Worm (Caenorhabditis elegans) whole organism, L4 larva: ENCODE results near the gene prp-19.

ENCODE experiments used
- F44E2.7 ChIP-seq: fragments of 200-800 bp; sonication (Bioruptor generic); IDR thresholded peaks from 2 replicates; pipeline ENCODE4 v2.1.2; 2022; ENCODE audit warnings: missing genetic modification characterization, missing compliant biosample characterization
- F49E8.2 ChIP-seq: sonication (generic microtip); optimal IDR thresholded peaks from 2 replicates; lab custom pipeline; 2016; ENCODE audit warnings: missing compliant biosample characterization, mild to moderate bottlenecking, missing genetic modification characterization, borderline replicate concordance
- Y48G9A.11 ChIP-seq: fragments of 200-800 bp; sonication (Bioruptor generic); IDR thresholded peaks from 2 replicates; pipeline ENCODE4 v1.3.6; 2022; ENCODE audit warnings: missing genetic modification reagents, missing genetic modification characterization, missing compliant biosample characterization
- ZK546.5 ChIP-seq, 2 experiments: sonication (generic microtip); optimal IDR thresholded peaks; 2 replicates each; lab custom pipeline; 2017; ENCODE audit warnings: missing biosample characterization in 2 of 2, missing genetic modification characterization in 2 of 2
- aha-1 ChIP-seq: fragments of 150-350 bp; peaks from one replicate; lab custom pipeline; 2014; ENCODE audit warnings: missing biosample characterization, missing genetic modification characterization
- aly-2 ChIP-seq: sonication (generic microtip); optimal IDR thresholded peaks from 2 replicates; lab custom pipeline; 2018; ENCODE audit warnings: missing biosample characterization, missing genetic modification characterization
- ama-1 ChIP-seq: fragments of 150-350 bp; optimal IDR thresholded peaks from 2 replicates; lab custom pipeline; 2014; ENCODE audit warnings: inconsistent platforms, mixed read lengths
- ceh-44 ChIP-seq: fragments of 200-800 bp; sonication (Bioruptor generic); IDR thresholded peaks from 2 replicates; pipeline ENCODE4 v1.3.6; 2022; ENCODE audit warnings: missing genetic modification reagents, missing genetic modification characterization, missing compliant biosample characterization
- daf-12 ChIP-seq: fragments of 150-350 bp; optimal IDR thresholded peaks from 2 replicates; lab custom pipeline; 2014; ENCODE audit warnings: missing biosample characterization, missing genetic modification reagents, missing genetic modification characterization
- daf-16 ChIP-seq, 3 experiments: sonication (generic microtip); optimal IDR thresholded peaks; 2 replicates each; lab custom pipeline; 2016 to 2017; ENCODE audit warnings: missing genetic modification characterization in 3 of 3, missing genetic modification reagents in 3 of 3, mild to moderate bottlenecking in 2 of 3, missing compliant biosample characterization in 2 of 3, missing biosample characterization in 1 of 3, moderate library complexity in 1 of 3
- dmd-6 ChIP-seq: fragments of 200-800 bp; sonication (Bioruptor generic); IDR thresholded peaks from 2 replicates; pipeline ENCODE4 v1.3.6; 2022; ENCODE audit warnings: missing genetic modification reagents, missing genetic modification characterization, missing compliant biosample characterization
- dpl-1 ChIP-seq: fragments of 150-350 bp; optimal IDR thresholded peaks from 2 replicates; lab custom pipeline; 2014; ENCODE audit warnings: missing biosample characterization, missing genetic modification reagents, missing genetic modification characterization
- dve-1 ChIP-seq: sonication (generic microtip); optimal IDR thresholded peaks from 2 replicates; lab custom pipeline; 2017; ENCODE audit warnings: antibody characterized with exemption, mild to moderate bottlenecking, missing genetic modification characterization, missing compliant biosample characterization; ENCODE audit not compliant: insufficient read depth
- egl-27 ChIP-seq: sonication (generic microtip); optimal IDR thresholded peaks from 3 replicates; lab custom pipeline; 2017; ENCODE audit warnings: missing biosample characterization, missing genetic modification reagents, missing genetic modification characterization
- egl-43 ChIP-seq: fragments of 200-800 bp; sonication (Bioruptor generic); IDR thresholded peaks from 2 replicates; pipeline ENCODE4 v1.3.6; 2022; ENCODE audit warnings: missing genetic modification reagents, missing genetic modification characterization, missing compliant biosample characterization
- fkh-10 ChIP-seq: fragments of 150-350 bp; optimal IDR thresholded peaks from 2 replicates; lab custom pipeline; 2014; ENCODE audit warnings: missing biosample characterization, missing genetic modification reagents, missing genetic modification characterization
- fos-1 ChIP-seq: fragments of 150-350 bp; optimal IDR thresholded peaks from 2 replicates; lab custom pipeline; 2014; ENCODE audit warnings: missing biosample characterization, missing genetic modification characterization
- gei-8 ChIP-seq: fragments of 200-800 bp; sonication (Bioruptor generic); optimal IDR thresholded peaks from 2 replicates; lab custom pipeline; 2018; ENCODE audit warnings: mild to moderate bottlenecking, missing genetic modification characterization, missing compliant biosample characterization
- lin-13 ChIP-seq: fragments of 150-350 bp; optimal IDR thresholded peaks from 2 replicates; lab custom pipeline; 2014; ENCODE audit warnings: missing biosample characterization, missing genetic modification reagents, missing genetic modification characterization
- lin-15B ChIP-seq: fragments of 150-350 bp; sonication (generic microtip); optimal IDR thresholded peaks from 3 replicates; lab custom pipeline; 2014; ENCODE audit warnings: missing biosample characterization, missing genetic modification characterization
- lin-38 ChIP-seq: fragments of 200-800 bp; sonication (Bioruptor generic); IDR thresholded peaks from 2 replicates; pipeline ENCODE4 v1.3.6; 2022; ENCODE audit warnings: missing genetic modification reagents, missing genetic modification characterization, missing compliant biosample characterization
- lin-39 ChIP-seq: fragments of 150-350 bp; optimal IDR thresholded peaks from 2 replicates; lab custom pipeline; 2014; ENCODE audit warnings: missing biosample characterization, missing genetic modification reagents, missing genetic modification characterization
- lsy-2 ChIP-seq, 2 experiments: fragments of 150-350 bp in 1 of 2; sonication (generic microtip) in 1 of 2; optimal IDR thresholded peaks; 2 replicates each; lab custom pipeline; 2014 to 2017; ENCODE audit warnings: missing biosample characterization in 2 of 2, missing genetic modification characterization in 2 of 2
- mdl-1 ChIP-seq, 2 experiments: fragments of 150-350 bp in 1 of 2; sonication (generic microtip) in 1 of 2; optimal IDR thresholded peaks; 2 replicates each; lab custom pipeline; 2014 to 2017; ENCODE audit warnings: missing biosample characterization in 2 of 2, missing genetic modification characterization in 2 of 2
- mdt-29 ChIP-seq: fragments of 200-800 bp; sonication (Bioruptor generic); IDR thresholded peaks from 2 replicates; pipeline ENCODE4 v1.3.6; 2022; ENCODE audit warnings: missing genetic modification reagents, missing genetic modification characterization, missing compliant biosample characterization
- mes-2 ChIP-seq: sonication (generic microtip); optimal IDR thresholded peaks from 2 replicates; lab custom pipeline; 2016; ENCODE audit warnings: missing genotype, mild to moderate bottlenecking, missing genetic modification characterization, missing compliant biosample characterization; ENCODE audit not compliant: poor library complexity, severe bottlenecking
- mxl-3 ChIP-seq: fragments of 200-800 bp; sonication (Bioruptor generic); optimal IDR thresholded peaks from 2 replicates; lab custom pipeline; 2018; ENCODE audit warnings: mild to moderate bottlenecking, missing genetic modification characterization, missing compliant biosample characterization
- nhr-10 ChIP-seq: fragments of 150-350 bp; optimal IDR thresholded peaks from 2 replicates; lab custom pipeline; 2014; ENCODE audit warnings: missing biosample characterization, missing genetic modification characterization
- nhr-102 ChIP-seq: sonication (generic microtip); optimal IDR thresholded peaks from 2 replicates; lab custom pipeline; 2016; ENCODE audit warnings: mild to moderate bottlenecking, missing genetic modification characterization, moderate library complexity, missing compliant biosample characterization
- nhr-25 ChIP-seq: sonication (generic microtip); optimal IDR thresholded peaks from 2 replicates; lab custom pipeline; 2017; ENCODE audit warnings: missing genetic modification characterization, mild to moderate bottlenecking, missing compliant biosample characterization, antibody characterized with exemption, moderate library complexity, borderline replicate concordance; ENCODE audit not compliant: insufficient read depth
- nhr-28 ChIP-seq: fragments of 150-350 bp; optimal IDR thresholded peaks from 2 replicates; lab custom pipeline; 2014; ENCODE audit warnings: missing biosample characterization, missing genetic modification characterization
- nhr-77 ChIP-seq: fragments of 150-350 bp; optimal IDR thresholded peaks from 2 replicates; lab custom pipeline; 2014; ENCODE audit warnings: missing biosample characterization, missing genetic modification characterization
- pqm-1 ChIP-seq: sonication (generic microtip); optimal IDR thresholded peaks from 2 replicates; lab custom pipeline; 2017; ENCODE audit warnings: missing biosample characterization, missing genetic modification characterization
- skn-1 ChIP-seq: fragments of 150-350 bp; optimal IDR thresholded peaks from 2 replicates; lab custom pipeline; 2014; ENCODE audit warnings: missing biosample characterization, missing genetic modification characterization
- snpc-1.2 ChIP-seq: fragments of 200-800 bp; sonication (Bioruptor generic); IDR thresholded peaks from 2 replicates; pipeline ENCODE4 v1.3.6; 2022; ENCODE audit warnings: missing genetic modification reagents, missing genetic modification characterization, missing compliant biosample characterization
- snpc-4 ChIP-seq: fragments of 150-350 bp; optimal IDR thresholded peaks from 2 replicates; lab custom pipeline; 2014; ENCODE audit warnings: missing biosample characterization, missing genetic modification characterization
- tag-97 ChIP-seq: fragments of 200-800 bp; sonication (Bioruptor generic); IDR thresholded peaks from 2 replicates; pipeline ENCODE4 v1.3.6; 2022; ENCODE audit warnings: missing genetic modification characterization, missing compliant biosample characterization
- tra-1 ChIP-seq: fragments of 200-800 bp; sonication (Bioruptor generic); IDR thresholded peaks from 2 replicates; pipeline ENCODE4 v1.3.6; 2022; ENCODE audit warnings: missing genetic modification reagents, missing genetic modification characterization, missing compliant biosample characterization
- unc-130 ChIP-seq: sonication (generic microtip); optimal IDR thresholded peaks from 2 replicates; lab custom pipeline; 2016; ENCODE audit warnings: missing genetic modification reagents, missing genetic modification characterization, missing compliant biosample characterization
- unc-39 ChIP-seq: sonication (generic microtip); optimal IDR thresholded peaks from 2 replicates; lab custom pipeline; 2017; ENCODE audit warnings: missing biosample characterization, missing genetic modification characterization
- unc-62 ChIP-seq, 3 experiments: fragments of 150-350 bp in 1 of 3; sonication (generic microtip); optimal IDR thresholded peaks in 2 of 3; peaks in 1 of 3; 1 replicate in 1 of 3; 2 replicates in 2 of 3; lab custom pipeline; 2014 to 2017; ENCODE audit warnings: missing biosample characterization in 3 of 3, missing genetic modification characterization in 3 of 3, missing genetic modification reagents in 3 of 3, missing genotype in 1 of 3
- vab-7 ChIP-seq: fragments of 200-800 bp; sonication (Bioruptor generic); IDR thresholded peaks from 2 replicates; pipeline ENCODE4 v1.3.6; 2022; ENCODE audit warnings: missing genetic modification reagents, missing genetic modification characterization, missing compliant biosample characterization
- zip-2 ChIP-seq: fragments of 150-350 bp; optimal IDR thresholded peaks from 2 replicates; lab custom pipeline; 2014; ENCODE audit warnings: missing biosample characterization, missing genetic modification characterization
- ztf-11 ChIP-seq: fragments of 150-350 bp; optimal IDR thresholded peaks from 2 replicates; lab custom pipeline; 2014; ENCODE audit warnings: missing biosample characterization, missing genetic modification characterization

Gene prp-19

DNA sequence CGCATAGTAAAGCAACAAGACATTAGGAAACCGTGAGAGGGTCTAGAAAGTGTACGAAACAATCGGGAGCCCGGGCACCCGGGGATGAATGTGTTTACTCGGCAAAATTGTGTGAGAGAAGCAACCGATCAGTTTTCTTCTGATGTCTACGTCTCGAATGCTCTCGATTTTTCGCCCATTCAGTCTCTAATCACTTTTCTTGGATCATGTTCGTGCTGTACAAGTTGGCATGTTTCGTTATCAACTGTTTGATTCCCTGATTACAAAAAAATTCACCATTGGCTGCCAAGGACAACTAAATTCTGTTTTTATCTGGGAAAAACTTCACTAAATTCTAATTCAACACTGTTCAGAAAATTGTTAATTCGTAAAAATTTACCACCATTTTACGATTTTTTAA is 8.7 kb upstream of the prp-19 start (continued):
- peak; percentile 31 for TF ChIP-seq nhr-28 (tag; lab: Kevin White, UChicago)
- TF ChIP-seq mes-2 (tag; lab: Kevin White, UChicago), result no peak
- no peak for TF ChIP-seq lin-38 (GFP tag; lab: Robert Waterston, UW)
- TF ChIP-seq Y48G9A.11 (GFP tag; lab: Robert Waterston, UW), result no peak
- TF ChIP-seq nhr-10 (tag; lab: Kevin White, UChicago), result no peak
- TF ChIP-seq dve-1 (tag; lab: Kevin White, UChicago), result peak; percentile 20
- TF ChIP-seq tra-1 (GFP tag; lab: Robert Waterston, UW), result no peak

DNA sequence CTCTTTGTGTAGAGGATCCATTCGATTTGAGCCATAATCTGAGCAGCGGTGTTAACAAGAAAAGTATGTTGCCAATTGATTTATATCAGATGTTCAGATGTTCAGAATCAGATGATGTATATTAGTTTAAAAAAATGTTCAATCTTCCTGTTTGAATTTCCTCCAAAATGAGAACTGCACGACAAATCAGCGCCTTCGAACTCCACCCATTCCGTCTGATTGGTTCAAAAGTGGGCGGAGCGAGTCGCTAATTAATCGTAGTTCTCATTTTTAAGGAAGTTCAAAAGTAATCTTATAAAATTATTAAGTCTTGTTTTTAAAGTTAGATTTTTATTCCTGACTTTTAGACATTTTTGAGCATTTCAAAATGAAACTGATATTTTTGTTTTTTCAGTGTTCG is 7.3 kb upstream of the prp-19 start:
- no peak for TF ChIP-seq mdl-1 (tag; optimal IDR thresholded peaks at IDR 0.05; lab: Kevin White, UChicago)
- peak in 1 of 2 experiments; percentile 73 for TF ChIP-seq unc-62 (GFP tag; optimal IDR thresholded peaks at IDR 0.05 in 1 of 2; lab: Kevin White, UChicago)
- TF ChIP-seq unc-62 (tag; optimal IDR thresholded peaks at IDR 0.05; lab: Kevin White, UChicago), result no peak

DNA sequence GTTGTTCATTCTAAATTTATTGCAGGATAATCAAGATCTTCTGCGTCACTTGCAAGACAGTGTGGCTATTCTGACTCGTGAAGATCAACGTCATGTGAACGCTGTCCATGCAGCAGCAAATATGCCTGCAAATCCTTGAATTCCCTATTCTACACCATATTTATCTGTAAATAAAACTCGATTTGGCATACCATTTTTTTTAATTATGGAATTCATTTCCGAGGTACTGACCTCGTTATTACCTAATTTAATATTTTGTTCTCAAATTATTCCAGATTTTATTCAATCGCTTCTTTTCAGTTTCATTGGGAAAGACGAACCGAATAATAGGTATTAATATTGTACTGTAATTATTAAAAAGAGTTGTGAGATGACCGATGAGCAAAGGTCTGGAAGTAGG is 1.8 kb upstream of the prp-19 start, which contains the start of gene cid-1:
cid-1 (plus strand) TSS at position 301 of the 400 bp plus-strand sequence.
- no peak for TF ChIP-seq ZK546.5 (tag; optimal IDR thresholded peaks at IDR 0.05; lab: Kevin White, UChicago)
- peak; percentile 48 for TF ChIP-seq aha-1 (tag; lab: Kevin White, UChicago)
- no peak for TF ChIP-seq gei-8
- no peak for TF ChIP-seq ztf-11 (tag; lab: Kevin White, UChicago)

DNA sequence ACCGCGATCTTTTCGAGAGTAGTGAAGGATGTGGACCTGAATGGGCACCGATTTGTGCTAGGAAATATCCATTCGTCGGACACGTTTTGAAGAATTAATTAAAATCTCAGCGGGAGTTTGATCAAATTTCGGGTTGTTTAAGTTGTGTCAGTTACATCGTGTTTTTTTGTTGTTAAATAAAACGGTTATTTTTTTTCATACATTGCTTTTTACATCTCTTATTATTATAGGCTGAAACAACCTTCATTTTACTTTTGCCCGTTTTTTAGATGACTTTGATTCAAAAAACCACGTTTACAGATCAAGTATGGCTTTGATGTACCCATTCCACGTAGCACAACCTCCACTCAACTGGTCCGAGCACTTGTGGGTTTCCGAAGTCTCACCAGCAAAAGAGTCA is 1.3 kb upstream of the prp-19 start, which contains the start of gene emb-1:
emb-1 (plus strand) TSS at position 301 of the 400 bp plus-strand sequence.
- TF ChIP-seq dmd-6 (no peak), egl-27 (tag; lab: Kevin White, UChicago) (no peak), zip-2 (tag; lab: Kevin White, UChicago) (no peak), skn-1 (no peak), fos-1 (tag; lab: Kevin White, UChicago) (no peak), F49E8.2 (tag; lab: Kevin White, UChicago) (no peak), egl-43 (GFP tag; lab: Robert Waterston, UW) (no peak), lin-13 (GFP tag; lab: Kevin White, UChicago) (no peak), fkh-10 (no peak), nhr-77 (no peak), unc-39 (tag; lab: Kevin White, UChicago) (no peak), vab-7 (GFP tag; lab: Robert Waterston, UW) (no peak), daf-16 (GFP tag; optimal IDR thresholded peaks at IDR 0.05; lab: Kevin White, UChicago) (no peak), daf-16 (tag; optimal IDR thresholded peaks at IDR 0.05; lab: Kevin White, UChicago) (no peak), daf-12 (tag; lab: Kevin White, UChicago) (no peak), ama-1 (no peak), unc-130 (GFP tag; lab: Kevin White, UChicago) (no peak), nhr-25 (tag; lab: Kevin White, UChicago) (no peak)

DNA sequence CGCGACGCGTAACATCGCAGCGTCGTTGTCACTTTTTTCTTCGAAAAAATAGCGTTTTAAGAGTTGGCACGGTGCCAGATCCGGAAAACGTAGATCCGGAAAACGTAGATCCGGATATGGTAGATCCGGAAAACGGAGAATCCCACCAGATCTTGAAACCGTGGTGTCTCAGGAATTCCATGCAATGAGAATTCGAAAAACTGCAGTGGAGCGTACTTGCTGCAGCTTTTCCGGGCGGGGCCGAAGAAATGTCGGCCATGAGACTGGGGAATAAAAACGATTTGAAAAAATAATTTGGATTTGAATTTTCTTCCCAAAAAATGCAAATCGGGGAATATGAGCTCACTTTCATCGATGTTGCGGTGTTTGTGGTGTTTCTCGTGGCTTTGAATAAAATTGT is 625 bp upstream of the prp-19 start, which contains the start of gene K10D2.5:
K10D2.5 (plus strand) TSS at position 251 of the 400 bp plus-strand sequence.
- TF ChIP-seq mdt-29 (GFP tag; lab: Robert Waterston, UW), result peak; percentile 85
- peak; percentile 87 for TF ChIP-seq nhr-77
- peak; percentile 90 for TF ChIP-seq lin-15B
- TF ChIP-seq mes-2 (tag; lab: Kevin White, UChicago), result peak; percentile 100
- no peak for TF ChIP-seq daf-12 (tag; lab: Kevin White, UChicago)
- peak; percentile 99 for TF ChIP-seq ceh-44 (GFP tag; lab: Robert Waterston, UW)
- no peak for TF ChIP-seq aly-2 (tag; lab: Kevin White, UChicago)
- peak; percentile 72 for TF ChIP-seq nhr-28 (tag; lab: Kevin White, UChicago)
- TF ChIP-seq dpl-1 (GFP tag; lab: Kevin White, UChicago), result peak; percentile 88
- TF ChIP-seq nhr-102, result peak; percentile 53
- peak; percentile 68 for TF ChIP-seq dve-1 (tag; lab: Kevin White, UChicago)
- peak; percentile 72 to 92 for TF ChIP-seq lsy-2 (tag; optimal IDR thresholded peaks at IDR 0.05; lab: Kevin White, UChicago)
- no peak for TF ChIP-seq ZK546.5 (tag; optimal IDR thresholded peaks at IDR 0.05; lab: Kevin White, UChicago)
- peak; percentile 95 for TF ChIP-seq mxl-3 (GFP tag; lab: Kevin White, UChicago)
- peak; percentile 86; the same call in 1 of the 2 replicates for TF ChIP-seq tag-97 (GFP tag; lab: Robert Waterston, UW)
- peak; percentile 75 for TF ChIP-seq snpc-1.2 (GFP tag; lab: Robert Waterston, UW)
- no peak for TF ChIP-seq lin-39 (tag; lab: Kevin White, UChicago)
- no peak for TF ChIP-seq F44E2.7 (GFP tag; lab: Robert Waterston, UW)
- peak; percentile 27 for TF ChIP-seq pqm-1 (tag; lab: Kevin White, UChicago)
- TF ChIP-seq snpc-4, result no peak
